Worm (Caenorhabditis elegans) whole organism, early embryonic: ENCODE results near the gene F55G1.1.

Experiments used
- B0310.2 ChIP-seq: sonication (generic microtip); optimal IDR thresholded peaks from 2 replicates; lab custom pipeline; 2016; ENCODE audit warnings: mild to moderate bottlenecking, missing genetic modification characterization, missing compliant biosample characterization
- F13C5.2 ChIP-seq: sonication (generic microtip); optimal IDR thresholded peaks from 2 replicates; lab custom pipeline; 2017; ENCODE audit warnings: mild to moderate bottlenecking, missing genetic modification characterization, inconsistent platforms, missing compliant biosample characterization
- aly-1 ChIP-seq: sonication (generic microtip); optimal IDR thresholded peaks from 2 replicates; lab custom pipeline; 2016; ENCODE audit warnings: missing genetic modification characterization, missing compliant biosample characterization
- ama-1 ChIP-seq: fragments of 150-350 bp; optimal IDR thresholded peaks from 2 replicates; lab custom pipeline; 2014
- ceh-13 ChIP-seq: fragments of 200-800 bp; sonication (Bioruptor generic); optimal IDR thresholded peaks from 2 replicates; lab custom pipeline; 2018; ENCODE audit warnings: mild to moderate bottlenecking, missing genetic modification characterization, missing compliant biosample characterization
- ceh-36 ChIP-seq: sonication (generic microtip); optimal IDR thresholded peaks from 2 replicates; lab custom pipeline; 2016; ENCODE audit warnings: missing genetic modification characterization, inconsistent platforms, missing compliant biosample characterization
- ets-7 ChIP-seq: sonication (generic microtip); optimal IDR thresholded peaks from 2 replicates; lab custom pipeline; 2016; ENCODE audit warnings: missing genotype, missing genetic modification characterization, missing compliant biosample characterization
- flt-1 ChIP-seq: fragments of 200-800 bp; sonication (Bioruptor generic); IDR thresholded peaks from 2 replicates; pipeline ENCODE4 v1.3.6; 2022; ENCODE audit warnings: missing genetic modification characterization, missing compliant biosample characterization
- hmg-4 ChIP-seq: fragments of 200-800 bp; sonication (Bioruptor generic); optimal IDR thresholded peaks from 2 replicates; lab custom pipeline; 2018; ENCODE audit warnings: mild to moderate bottlenecking, missing genetic modification characterization, missing compliant biosample characterization
- hnd-1 ChIP-seq: sonication (generic microtip); optimal IDR thresholded peaks from 2 replicates; lab custom pipeline; 2016; ENCODE audit warnings: missing genetic modification characterization, missing compliant biosample characterization
- pes-1 ChIP-seq: fragments of 200-800 bp; sonication (Bioruptor generic); IDR thresholded peaks from 2 replicates; pipeline ENCODE4 v1.3.6; 2022; ENCODE audit warnings: missing genetic modification reagents, missing genetic modification characterization, missing compliant biosample characterization
- scrt-1 ChIP-seq: fragments of 200-800 bp; sonication (Bioruptor generic); IDR thresholded peaks from 2 replicates; pipeline ENCODE4 v1.3.6; 2022; ENCODE audit warnings: missing genetic modification characterization, missing compliant biosample characterization
- tbx-11 ChIP-seq: fragments of 200-800 bp; sonication (Bioruptor generic); IDR thresholded peaks from 2 replicates; pipeline ENCODE4 v1.3.6; 2022; ENCODE audit warnings: missing genetic modification characterization, missing compliant biosample characterization
- tbx-37 ChIP-seq: fragments of 200-800 bp; sonication (Bioruptor generic); conservative IDR thresholded peaks from 2 replicates; pipeline ENCODE4 v1.3.6; 2022; ENCODE audit warnings: missing genetic modification reagents, missing genetic modification characterization, missing compliant biosample characterization

- TF ChIP-seq ama-1 (lab: Kevin White, UChicago): peak; percentile 93
- TF ChIP-seq aly-1 (tag; lab: Kevin White, UChicago): peak; percentile 99
- no peak for TF ChIP-seq ceh-36 (tag; lab: Kevin White, UChicago)
- no peak for TF ChIP-seq hnd-1
- TF ChIP-seq tbx-37: no peak
- no peak; the same call in 1 of the 2 replicates for TF ChIP-seq flt-1 (GFP tag; lab: Robert Waterston, UW)
- peak; percentile 23; the same call in 1 of the 2 replicates for TF ChIP-seq tbx-11 (GFP tag; lab: Robert Waterston, UW)
- no peak for TF ChIP-seq ceh-13
- no peak for TF ChIP-seq B0310.2
- peak; percentile 56; the same call in 1 of the 2 replicates for TF ChIP-seq pes-1 (GFP tag; lab: Robert Waterston, UW)
- TF ChIP-seq scrt-1: no peak
- no peak for TF ChIP-seq ets-7 (tag; lab: Kevin White, UChicago)
- TF ChIP-seq hmg-4: no peak
- no peak for TF ChIP-seq F13C5.2
Observed at ce11 chrIV:7488457-7488783, 3.1 kb upstream of the F55G1.1 start.
